Fruit fly (Drosophila melanogaster) whole organism, prepupa: ENCODE measurements around the gene cad.

Experiments used
- CG4318 ChIP-seq: fragments of 200-800 bp; sonication (Bioruptor generic); optimal IDR thresholded peaks from 3 replicates; lab custom pipeline; 2017; ENCODE audit warnings: missing biosample characterization, mild to moderate bottlenecking, missing genetic modification characterization
- Hr4 ChIP-seq: fragments of 200-800 bp; sonication (Bioruptor generic); optimal IDR thresholded peaks from 3 replicates; lab custom pipeline; 2016; ENCODE audit warnings: missing biosample characterization, missing genetic modification characterization
- spab ChIP-seq: fragments of 200-800 bp; sonication (Bioruptor generic); optimal IDR thresholded peaks from 2 replicates; lab custom pipeline; 2017; ENCODE audit warnings: missing biosample characterization, mild to moderate bottlenecking, missing genetic modification characterization, missing genetic modification reagents

dm6 chr2L:20730182-20730581 is 40.3 kb upstream of the cad start, which contains the start of gene CarT:
- TF ChIP-seq Hr4 (GFP tag; lab: Kevin White, UChicago), result no peak
- TF ChIP-seq spab, result no peak
- no peak for TF ChIP-seq CG4318 (GFP tag; lab: Kevin White, UChicago)
